Fruit fly (Drosophila melanogaster) whole organism, embryonic: Measurements from ENCODE around the gene Or22c.

Experiments used
- CG10209 ChIP-seq: fragments of 200-800 bp; sonication (Bioruptor generic); optimal IDR thresholded peaks from 3 replicates; lab custom pipeline; 2017; ENCODE audit warnings: missing biosample characterization, mild to moderate bottlenecking, missing genetic modification characterization, missing genetic modification reagents
- CG1233 ChIP-seq: fragments of 200-800 bp; sonication (Bioruptor generic); optimal IDR thresholded peaks from 4 replicates; lab custom pipeline; 2018; ENCODE audit warnings: missing biosample characterization, mild to moderate bottlenecking, missing genetic modification characterization
- CG12391 ChIP-seq: fragments of 200-800 bp; sonication (Bioruptor generic); optimal IDR thresholded peaks from 3 replicates; lab custom pipeline; 2018; ENCODE audit warnings: missing biosample characterization, mild to moderate bottlenecking, missing genetic modification characterization, moderate library complexity
- CG14441 ChIP-seq: fragments of 200-800 bp; sonication (Bioruptor generic); IDR thresholded peaks from 2 replicates; pipeline ENCODE4 v1.3.6; 2022; ENCODE audit warnings: missing biosample characterization, missing genetic modification characterization
- CG4617 ChIP-seq: fragments of 200-800 bp; sonication (Bioruptor generic); optimal IDR thresholded peaks from 3 replicates; lab custom pipeline; 2016; ENCODE audit warnings: missing biosample characterization, missing genetic modification characterization, borderline replicate concordance
- CG7271 ChIP-seq: fragments of 200-800 bp; sonication (Bioruptor generic); optimal IDR thresholded peaks from 2 replicates; lab custom pipeline; 2018; ENCODE audit warnings: missing biosample characterization, mild to moderate bottlenecking, missing genetic modification characterization, moderate library complexity
- Sin3A ChIP-seq: fragments of >200 bp; optimal IDR thresholded peaks from 2 replicates; lab custom pipeline; 2018
- cwo ChIP-seq: fragments of 200-800 bp; sonication (Bioruptor generic); optimal IDR thresholded peaks from 3 replicates; lab custom pipeline; 2017; ENCODE audit warnings: missing biosample characterization, missing genetic modification characterization, mild to moderate bottlenecking, moderate library complexity, missing genetic modification reagents
- hb ChIP-seq: fragments of 200-800 bp; sonication (Bioruptor generic); IDR thresholded peaks from 3 replicates; pipeline ENCODE4 v1.3.6; 2022; ENCODE audit warnings: missing biosample characterization, missing genetic modification characterization; ENCODE audit not compliant: partially characterized antibody
- insv ChIP-seq, 2 experiments: fragments of 200-800 bp; sonication (Bioruptor generic); optimal IDR thresholded peaks; 3 replicates each; lab custom pipeline; 2016 to 2018; ENCODE audit warnings: missing biosample characterization in 2 of 2, missing genetic modification characterization in 2 of 2
- oc ChIP-seq: fragments of 200-800 bp; sonication (Bioruptor generic); optimal IDR thresholded peaks from 2 replicates; lab custom pipeline; 2018; ENCODE audit warnings: missing biosample characterization, mild to moderate bottlenecking, missing genetic modification characterization, moderate library complexity
- ro ChIP-seq: fragments of 200-800 bp; sonication (Bioruptor generic); IDR thresholded peaks from 2 replicates; pipeline ENCODE4 v1.3.6; 2022; ENCODE audit warnings: missing biosample characterization, missing genetic modification characterization
- stc ChIP-seq: fragments of 200-800 bp; sonication (Bioruptor generic); IDR thresholded peaks from 2 replicates; pipeline ENCODE4 v1.3.6; 2022; ENCODE audit warnings: missing biosample characterization, missing genetic modification characterization
- stwl ChIP-seq: fragments of 200-800 bp; sonication (Bioruptor generic); optimal IDR thresholded peaks from 3 replicates; lab custom pipeline; 2018; ENCODE audit warnings: missing biosample characterization, mild to moderate bottlenecking, missing genetic modification characterization, moderate library complexity

DNA sequence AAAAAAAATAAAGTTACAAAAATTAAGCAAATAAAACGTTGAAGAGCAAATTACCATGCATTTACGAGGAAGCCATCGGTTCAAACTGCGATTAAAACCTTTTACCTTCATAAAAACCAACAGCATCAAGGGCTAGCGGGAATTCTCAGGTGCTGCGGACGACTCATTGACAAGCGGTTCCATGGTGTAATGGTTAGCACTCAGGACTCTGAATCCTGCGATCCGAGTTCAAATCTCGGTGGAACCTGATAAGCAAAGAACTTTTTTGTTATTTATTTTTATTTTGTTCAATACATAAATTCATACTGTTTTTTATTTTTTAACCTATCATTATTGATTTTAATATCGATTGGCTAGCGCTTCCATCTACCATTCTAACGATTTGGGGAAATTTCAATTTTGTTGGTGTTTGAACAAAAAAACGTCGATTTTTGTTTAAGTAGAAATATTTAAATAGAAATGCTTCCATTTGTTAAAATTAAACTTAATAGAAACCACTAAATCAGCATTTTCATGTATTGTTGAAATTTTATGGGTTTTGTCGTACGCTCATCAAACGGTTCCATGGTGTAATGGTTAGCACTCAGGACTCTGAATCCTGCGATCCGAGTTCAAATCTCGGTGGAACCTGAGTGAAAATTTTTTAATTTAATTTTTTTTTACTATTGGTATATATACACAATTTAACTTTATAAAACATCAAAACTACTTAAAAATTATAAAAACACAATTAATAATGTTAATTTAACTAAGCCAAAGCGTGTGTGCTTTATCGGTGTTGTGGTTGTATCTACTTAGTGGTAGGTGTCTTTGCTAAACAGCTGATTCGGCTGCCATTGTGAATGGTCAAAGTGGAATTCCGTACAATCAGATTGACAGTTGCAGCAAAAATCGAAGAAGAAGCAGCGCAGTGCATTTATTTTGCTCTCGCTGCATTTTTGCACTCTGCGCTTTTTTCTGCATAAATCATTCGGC is 45.1 kb upstream of the Or22c start, which contains the start of gene CG4238:
- no peak for TF ChIP-seq stc (GFP tag; lab: Robert Waterston, UW)
- no peak for TF ChIP-seq CG4617 (GFP tag; lab: Kevin White, UChicago)
- no peak for TF ChIP-seq CG14441 (GFP tag; lab: Robert Waterston, UW)
- TF ChIP-seq CG10209 (GFP tag; lab: Kevin White, UChicago) = no peak
- TF ChIP-seq Sin3A (lab: Kevin White, UChicago) = no peak
- TF ChIP-seq cwo = no peak
- TF ChIP-seq CG12391 (tag; lab: Kevin White, UChicago) = peak; percentile 54
- 0 out of 3 replicates have a peak, but pooled peaks have one; percentile 57 for TF ChIP-seq hb (GFP tag; lab: Robert Waterston, UW)
- TF ChIP-seq ro = no peak
- peak; percentile 55 for TF ChIP-seq stwl (tag; lab: Kevin White, UChicago)
- TF ChIP-seq oc (tag; lab: Kevin White, UChicago) = no peak
- TF ChIP-seq insv (GFP tag; optimal IDR thresholded peaks at IDR 0.05; lab: Kevin White, UChicago) = peak in 1 of 2 experiments; percentile 87
- no peak for TF ChIP-seq CG1233
- TF ChIP-seq CG7271 = no peak
